Fruit fly (Drosophila melanogaster) whole organism, adult: ENCODE data around the gene TTLL1B.

Experiments
- CG11617 ChIP-seq: fragments of 200-800 bp; sonication (Bioruptor generic); optimal IDR thresholded peaks from 2 replicates; lab custom pipeline; 2017; ENCODE audit warnings: mild to moderate bottlenecking, missing biosample characterization, missing genetic modification reagents, missing genetic modification characterization
- CG12768 ChIP-seq: fragments of 200-800 bp; sonication (Bioruptor generic); optimal IDR thresholded peaks from 2 replicates; lab custom pipeline; 2017; ENCODE audit warnings: missing biosample characterization, missing genetic modification characterization, mild to moderate bottlenecking, moderate library complexity, missing genetic modification reagents
- CG14711 ChIP-seq: fragments of 200-800 bp; sonication (Bioruptor generic); optimal IDR thresholded peaks from 2 replicates; lab custom pipeline; 2018; ENCODE audit warnings: missing biosample characterization, mild to moderate bottlenecking, missing genetic modification characterization, moderate library complexity
- CG1620 ChIP-seq: fragments of 200-800 bp; sonication (Bioruptor generic); optimal IDR thresholded peaks from 2 replicates; lab custom pipeline; 2016; ENCODE audit warnings: missing biosample characterization, missing genetic modification characterization
- CG33017 ChIP-seq: fragments of 200-800 bp; sonication (Bioruptor generic); optimal IDR thresholded peaks from 2 replicates; lab custom pipeline; 2018; ENCODE audit warnings: missing biosample characterization, mild to moderate bottlenecking, missing genetic modification characterization, moderate library complexity
- CG5204 ChIP-seq: fragments of 200-800 bp; sonication (Bioruptor generic); optimal IDR thresholded peaks from 2 replicates; lab custom pipeline; 2016; ENCODE audit warnings: missing biosample characterization, missing genetic modification characterization
- CG7045 ChIP-seq: fragments of 200-800 bp; sonication (Bioruptor generic); optimal IDR thresholded peaks from 2 replicates; lab custom pipeline; 2017; ENCODE audit warnings: missing biosample characterization, mild to moderate bottlenecking, missing genetic modification characterization
- CG7101 ChIP-seq: fragments of 200-800 bp; sonication (Bioruptor generic); optimal IDR thresholded peaks from 2 replicates; lab custom pipeline; 2018; ENCODE audit warnings: missing biosample characterization, mild to moderate bottlenecking, missing genetic modification characterization, moderate library complexity
- Clk ChIP-seq: fragments of 200-800 bp; sonication (Bioruptor generic); optimal IDR thresholded peaks from 2 replicates; lab custom pipeline; 2017; ENCODE audit warnings: missing biosample characterization, missing genetic modification characterization
- Crg-1 ChIP-seq: fragments of 200-800 bp; sonication (Bioruptor generic); optimal IDR thresholded peaks from 2 replicates; lab custom pipeline; 2016; ENCODE audit warnings: missing biosample characterization, missing genetic modification characterization
- Hr96 ChIP-seq: fragments of 200-800 bp; sonication (Bioruptor generic); optimal IDR thresholded peaks from 2 replicates; lab custom pipeline; 2016; ENCODE audit warnings: missing biosample characterization, missing genetic modification characterization
- Mnt ChIP-seq: fragments of 200-800 bp; sonication (Bioruptor generic); optimal IDR thresholded peaks from 2 replicates; lab custom pipeline; 2016; ENCODE audit warnings: missing biosample characterization, mild to moderate bottlenecking, missing genetic modification characterization
- bab1 ChIP-seq: fragments of 200-800 bp; sonication (Bioruptor generic); optimal IDR thresholded peaks from 3 replicates; lab custom pipeline; 2019; ENCODE audit warnings: missing biosample characterization, mild to moderate bottlenecking, missing genetic modification characterization, moderate library complexity
- cic ChIP-seq: fragments of 200-800 bp; sonication (Bioruptor generic); optimal IDR thresholded peaks from 2 replicates; lab custom pipeline; 2017; ENCODE audit warnings: missing biosample characterization, mild to moderate bottlenecking, missing genetic modification characterization, moderate library complexity
- cnc ChIP-seq, 2 experiments: fragments of >200 bp; optimal IDR thresholded peaks; 2 replicates each; lab custom pipeline; 2017
- kay ChIP-seq: fragments of 200-800 bp; sonication (Bioruptor generic); peaks from one replicate; lab custom pipeline; 2016; ENCODE audit warnings: missing biosample characterization, missing genetic modification characterization, borderline replicate concordance
- ovo ChIP-seq: fragments of 200-800 bp; sonication (Bioruptor generic); optimal IDR thresholded peaks from 2 replicates; lab custom pipeline; 2016; ENCODE audit warnings: missing biosample characterization, missing genetic modification characterization
- pad ChIP-seq: fragments of 200-800 bp; sonication (Bioruptor generic); optimal IDR thresholded peaks from 3 replicates; lab custom pipeline; 2017; ENCODE audit warnings: missing biosample characterization, missing genetic modification characterization, mild to moderate bottlenecking, moderate library complexity, missing genetic modification reagents
- tj ChIP-seq: fragments of 200-800 bp; sonication (Bioruptor generic); optimal IDR thresholded peaks from 3 replicates; lab custom pipeline; 2017; ENCODE audit warnings: missing biosample characterization, mild to moderate bottlenecking, missing genetic modification characterization, moderate library complexity
- toe ChIP-seq: fragments of 200-800 bp; sonication (Bioruptor generic); optimal IDR thresholded peaks from 2 replicates; lab custom pipeline; 2016; ENCODE audit warnings: missing biosample characterization, missing genetic modification characterization

The TTLL1B gene

dm6 chr3L:4686050-4686449 is 38.0 kb downstream of the TTLL1B start:
- TF ChIP-seq CG1620 (GFP tag; lab: Kevin White, UChicago), result no peak
- TF ChIP-seq bab1 (GFP tag; lab: Kevin White, UChicago), result no peak
- TF ChIP-seq Crg-1 (GFP tag; lab: Kevin White, UChicago), result no peak
- TF ChIP-seq CG33017 (tag; lab: Kevin White, UChicago), result no peak
- TF ChIP-seq ovo, result no peak

DNA sequence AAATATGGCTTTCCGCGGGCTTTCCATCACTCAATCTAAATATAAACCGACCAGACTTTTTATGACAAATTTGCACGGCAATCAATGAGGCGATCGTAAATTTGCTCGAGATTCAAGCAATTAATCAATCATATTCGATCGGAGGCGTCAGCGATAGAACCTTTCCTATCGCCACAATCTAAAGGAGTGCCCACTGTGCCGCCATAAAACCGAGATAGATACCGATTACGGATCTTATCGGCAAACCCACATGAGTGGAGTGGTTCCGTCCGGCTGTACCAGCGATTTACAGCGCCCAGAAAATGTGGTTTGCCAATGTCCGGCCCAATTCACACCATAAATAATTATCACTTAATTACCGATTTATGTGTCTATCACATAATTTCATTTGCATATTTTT is 38.5 kb downstream of the TTLL1B start:
- TF ChIP-seq kay (GFP tag; lab: Kevin White, UChicago) (no peak), CG5204 (GFP tag; lab: Kevin White, UChicago) (no peak), Crg-1 (GFP tag; lab: Kevin White, UChicago) (no peak), CG1620 (GFP tag; lab: Kevin White, UChicago) (no peak), CG11617 (GFP tag; lab: Kevin White, UChicago) (no peak), toe (GFP tag; lab: Kevin White, UChicago) (no peak), cnc (optimal IDR thresholded peaks at IDR 0.05; lab: Kevin White, UChicago) (no peak), cic (GFP tag; lab: Kevin White, UChicago) (no peak), bab1 (GFP tag; lab: Kevin White, UChicago) (no peak), ovo (no peak), Clk (GFP tag; lab: Kevin White, UChicago) (no peak), CG7045 (no peak), CG14711 (no peak), tj (GFP tag; lab: Kevin White, UChicago) (no peak), CG33017 (tag; lab: Kevin White, UChicago) (no peak), CG12768 (no peak), Hr96 (no peak), CG7101 (tag; lab: Kevin White, UChicago) (no peak), Mnt (GFP tag; lab: Kevin White, UChicago) (no peak), pad (GFP tag; lab: Kevin White, UChicago) (no peak)

dm6 chr3L:4687133-4687532 is 39.1 kb downstream of the TTLL1B start, which contains the start of gene axo:
Gene axo (minus strand): TSS chr3L:4687317.
- TF ChIP-seq CG7045 (no peak), CG12768 (peak; percentile 19)

dm6 chr3L:4688674-4689073 is 40.6 kb downstream of the TTLL1B start, which contains the start of gene CG7514:
Gene CG7514 (minus strand): TSS chr3L:4688774.
- no peak for TF ChIP-seq bab1 (GFP tag; lab: Kevin White, UChicago)
- no peak for TF ChIP-seq CG5204 (GFP tag; lab: Kevin White, UChicago)
- TF ChIP-seq Crg-1 (GFP tag; lab: Kevin White, UChicago), result no peak
- TF ChIP-seq CG14711, result no peak
- no peak for TF ChIP-seq pad (GFP tag; lab: Kevin White, UChicago)
- no peak for TF ChIP-seq CG7045
- TF ChIP-seq CG33017 (tag; lab: Kevin White, UChicago), result no peak
- no peak for TF ChIP-seq tj (GFP tag; lab: Kevin White, UChicago)
- no peak for TF ChIP-seq Mnt (GFP tag; lab: Kevin White, UChicago)
- no peak for TF ChIP-seq CG7101 (tag; lab: Kevin White, UChicago)
- no peak for TF ChIP-seq ovo

- TF ChIP-seq CG33017 (tag; lab: Kevin White, UChicago), result no peak
- no peak for TF ChIP-seq cnc (optimal IDR thresholded peaks at IDR 0.05; lab: Kevin White, UChicago)
- TF ChIP-seq Clk (GFP tag; lab: Kevin White, UChicago), result no peak
- no peak for TF ChIP-seq ovo
- no peak for TF ChIP-seq CG11617 (GFP tag; lab: Kevin White, UChicago)
- TF ChIP-seq CG1620 (GFP tag; lab: Kevin White, UChicago), result no peak
- no peak for TF ChIP-seq CG5204 (GFP tag; lab: Kevin White, UChicago)
- no peak for TF ChIP-seq Hr96
- no peak for TF ChIP-seq kay (GFP tag; lab: Kevin White, UChicago)
- TF ChIP-seq toe (GFP tag; lab: Kevin White, UChicago), result no peak
- TF ChIP-seq CG14711, result no peak
- no peak for TF ChIP-seq cic (GFP tag; lab: Kevin White, UChicago)
- no peak for TF ChIP-seq CG12768
- no peak for TF ChIP-seq Mnt (GFP tag; lab: Kevin White, UChicago)
- no peak for TF ChIP-seq CG7101 (tag; lab: Kevin White, UChicago)
- TF ChIP-seq Crg-1 (GFP tag; lab: Kevin White, UChicago), result no peak
- no peak for TF ChIP-seq bab1 (GFP tag; lab: Kevin White, UChicago)
- TF ChIP-seq tj (GFP tag; lab: Kevin White, UChicago), result no peak
- TF ChIP-seq CG7045, result no peak
These were observed 41.9 kb downstream of the TTLL1B start, which contains the start of gene CG18418 for dm6 chr3L:4689970-4690369. Gene CG18418 (minus strand): TSS chr3L:4690070.

DNA sequence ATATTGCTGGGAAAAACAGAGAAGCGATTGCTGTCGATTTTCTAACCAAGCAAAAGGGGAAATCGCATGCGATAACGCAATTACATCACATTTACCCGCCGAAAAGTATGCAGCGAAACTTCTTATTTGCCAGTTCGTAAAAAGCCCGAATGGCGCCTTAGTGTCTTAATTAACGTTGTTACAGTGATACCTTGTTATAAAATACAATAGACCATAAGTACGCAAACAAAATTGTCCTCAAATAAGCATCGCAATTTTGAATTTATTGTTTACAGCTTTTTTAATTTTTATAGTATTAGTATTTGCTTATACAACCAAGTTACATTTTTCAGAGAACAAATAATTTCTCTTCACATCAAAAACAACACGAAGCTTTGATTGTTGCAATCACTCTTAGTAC is 42.6 kb downstream of the TTLL1B start:
- TF ChIP-seq bab1 (GFP tag; lab: Kevin White, UChicago) (no peak), kay (GFP tag; lab: Kevin White, UChicago) (peak; percentile 68), CG5204 (GFP tag; lab: Kevin White, UChicago) (no peak)

- TF ChIP-seq kay (GFP tag; lab: Kevin White, UChicago) (no peak), CG11617 (GFP tag; lab: Kevin White, UChicago) (no peak), bab1 (GFP tag; lab: Kevin White, UChicago) (no peak), CG1620 (GFP tag; lab: Kevin White, UChicago) (no peak), Clk (GFP tag; lab: Kevin White, UChicago) (no peak), CG33017 (tag; lab: Kevin White, UChicago) (no peak), CG14711 (no peak), Mnt (GFP tag; lab: Kevin White, UChicago) (no peak), CG12768 (no peak), CG7045 (no peak), cnc (optimal IDR thresholded peaks at IDR 0.05; lab: Kevin White, UChicago) (no peak)
These were observed 43.7 kb downstream of the TTLL1B start for dm6 chr3L:4691775-4692174.
